Fruit fly (Drosophila melanogaster): Measurements from ENCODE around the gene CG42570.

The CG42570 gene

dm6 chr3L:15715788-15716503 is 1.7 kb upstream of the CG42570 start, which contains the start of gene CG42571 (continued):
- TF ChIP-seq Dbx (GFP tag; IDR thresholded peaks at IDR 0.05), result no peak
- no peak for TF ChIP-seq ap (GFP tag; IDR thresholded peaks at IDR 0.05)
- TF ChIP-seq Dip3 (GFP tag; optimal IDR thresholded peaks at IDR 0.05), result no peak
- peak; percentile 32 for TF ChIP-seq gem (tag; optimal IDR thresholded peaks at IDR 0.05)
- no peak for TF ChIP-seq CG30431 (GFP tag; optimal IDR thresholded peaks at IDR 0.05)
- TF ChIP-seq CG17186 (GFP tag; optimal IDR thresholded peaks at IDR 0.05), result peak; percentile 31
- TF ChIP-seq CG10267 (tag; optimal IDR thresholded peaks at IDR 0.05), result no peak
- no peak for TF ChIP-seq crp (GFP tag; optimal IDR thresholded peaks at IDR 0.05)
- no peak for TF ChIP-seq Fer2 (tag; optimal IDR thresholded peaks at IDR 0.05)
- no peak for TF ChIP-seq vvl (GFP tag; IDR thresholded peaks at IDR 0.05)
- no peak for TF ChIP-seq psq (GFP tag; optimal IDR thresholded peaks at IDR 0.05)
- peak; percentile 17 for TF ChIP-seq fd96Cb (tag; optimal IDR thresholded peaks at IDR 0.05)
- no peak for TF ChIP-seq CG14860 (GFP tag; IDR thresholded peaks at IDR 0.05; ENCODE audit: partially characterized antibody)
- TF ChIP-seq Lhr (GFP tag; optimal IDR thresholded peaks at IDR 0.05), result peak; percentile 41
- no peak for TF ChIP-seq CG5245 (GFP tag; optimal IDR thresholded peaks at IDR 0.05)
- peak; percentile 23 for TF ChIP-seq CG11723 (GFP tag; optimal IDR thresholded peaks at IDR 0.05)
- TF ChIP-seq Stat92E (GFP tag; optimal IDR thresholded peaks at IDR 0.05), result no peak
- TF ChIP-seq CG8765 (GFP tag; IDR thresholded peaks at IDR 0.05), result no peak
- peak; percentile 22 to 36 for TF ChIP-seq chif (GFP tag; optimal IDR thresholded peaks at IDR 0.05)
- TF ChIP-seq mam (GFP tag; optimal IDR thresholded peaks at IDR 0.05), result no peak
- TF ChIP-seq kay (GFP tag; optimal IDR thresholded peaks at IDR 0.05), result no peak
- no peak for TF ChIP-seq sd (tag; optimal IDR thresholded peaks at IDR 0.05)
- TF ChIP-seq H15 (GFP tag; IDR thresholded peaks at IDR 0.05), result no peak
- no peak for TF ChIP-seq Doc2 (GFP tag; IDR thresholded peaks at IDR 0.05)
- peak; percentile 34 for TF ChIP-seq lab (GFP tag; optimal IDR thresholded peaks at IDR 0.05)
- TF ChIP-seq sim (GFP tag; IDR thresholded peaks at IDR 0.05), result no peak
- TF ChIP-seq CG11456 (GFP tag; IDR thresholded peaks at IDR 0.05), result no peak
- no peak for TF ChIP-seq peb (GFP tag; IDR thresholded peaks at IDR 0.05)
- 0 out of 3 replicates have a peak, but pooled peaks have one; percentile 13 for TF ChIP-seq HLH4C (GFP tag; IDR thresholded peaks at IDR 0.05; ENCODE audit: partially characterized antibody)
- TF ChIP-seq oc (tag; optimal IDR thresholded peaks at IDR 0.05), result peak; percentile 19
- TF ChIP-seq CG2116 (GFP tag; optimal IDR thresholded peaks at IDR 0.05), result peak; percentile 15
- TF ChIP-seq CG3281 (GFP tag; optimal IDR thresholded peaks at IDR 0.05), result no peak
- TF ChIP-seq CG30020 (tag; optimal IDR thresholded peaks at IDR 0.05), result no peak
- no peak for TF ChIP-seq CG7963 (GFP tag; IDR thresholded peaks at IDR 0.05; ENCODE audit: partially characterized antibody)
- no peak for TF ChIP-seq CG9817 (tag; optimal IDR thresholded peaks at IDR 0.05)
- TF ChIP-seq Dfd (GFP tag; optimal IDR thresholded peaks at IDR 0.05), result no peak
- TF ChIP-seq CG11247 (GFP tag; IDR thresholded peaks at IDR 0.05), result no peak
- TF ChIP-seq repo (GFP tag; optimal IDR thresholded peaks at IDR 0.05), result peak; percentile 8
- TF ChIP-seq Ssrp (tag; optimal IDR thresholded peaks at IDR 0.05), result no peak
- TF ChIP-seq zen2 (GFP tag; IDR thresholded peaks at IDR 0.05; ENCODE audit: partially characterized antibody), result no peak
- no peak for TF ChIP-seq CG6175 (GFP tag; IDR thresholded peaks at IDR 0.05)
- no peak for TF ChIP-seq CG4617 (GFP tag; optimal IDR thresholded peaks at IDR 0.05; ENCODE audit: borderline replicate concordance)
- TF ChIP-seq CG12236 (GFP tag; optimal IDR thresholded peaks at IDR 0.05), result peak; percentile 65
- TF ChIP-seq CG12071 (GFP tag; optimal IDR thresholded peaks at IDR 0.05), result peak; percentile 52
- peak; percentile 68 for TF ChIP-seq Kr (GFP tag; optimal IDR thresholded peaks at IDR 0.05)
- peak; percentile 15 for TF ChIP-seq HmgZ (tag; optimal IDR thresholded peaks at IDR 0.05)
- no peak for TF ChIP-seq cg (GFP tag; optimal IDR thresholded peaks at IDR 0.05)
- peak; percentile 27 for TF ChIP-seq CG13424 (tag; optimal IDR thresholded peaks at IDR 0.05)
- peak; percentile 8 for TF ChIP-seq CG10543 (GFP tag; optimal IDR thresholded peaks at IDR 0.05)
